Worm (Caenorhabditis elegans): ENCODE data around the gene str-32.

DNA sequence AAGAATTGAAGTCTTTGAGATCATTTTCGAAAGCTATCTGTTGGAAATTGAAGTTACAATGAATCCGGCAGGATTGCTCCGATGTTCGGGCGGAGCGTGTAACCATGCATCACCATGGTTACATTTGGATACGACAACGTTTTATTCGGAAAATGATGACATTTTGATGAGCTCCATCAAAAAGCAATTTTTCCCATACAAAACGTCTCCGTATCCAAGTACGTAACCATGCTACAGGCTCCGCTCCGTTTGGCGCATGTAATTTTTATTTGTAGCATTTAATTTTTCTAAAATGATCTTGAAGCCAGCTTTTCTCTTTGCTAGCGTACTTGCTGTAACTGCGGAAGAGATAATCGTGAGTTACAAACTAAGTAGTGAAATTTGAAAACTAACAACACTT, 38.7 kb downstream of the str-32 start, which contains the start of the genes cwp-2 and cwp-3:
- TF ChIP-seq flt-1 (GFP tag; IDR thresholded peaks at IDR 0.05) (no peak), ref-1 (GFP tag; conservative IDR thresholded peaks at IDR 0.05) (no peak), cog-1 (tag; optimal IDR thresholded peaks at IDR 0.05) (no peak), tab-1 (GFP tag; IDR thresholded peaks at IDR 0.05) (no peak), ztf-29 (GFP tag; IDR thresholded peaks at IDR 0.05) (no peak), klf-2 (GFP tag; conservative IDR thresholded peaks at IDR 0.05) (no peak), T22C8.4 (GFP tag; IDR thresholded peaks at IDR 0.05) (no peak), ztf-23 (GFP tag; IDR thresholded peaks at IDR 0.05) (no peak)

Measured in whole organism, midembryonic.